Fruit fly (Drosophila melanogaster): ENCODE data around the gene eyg.
A peak's percentile ranks its signal among the peaks of the same experiment; 100 is the strongest.

eyg gene

DNA sequence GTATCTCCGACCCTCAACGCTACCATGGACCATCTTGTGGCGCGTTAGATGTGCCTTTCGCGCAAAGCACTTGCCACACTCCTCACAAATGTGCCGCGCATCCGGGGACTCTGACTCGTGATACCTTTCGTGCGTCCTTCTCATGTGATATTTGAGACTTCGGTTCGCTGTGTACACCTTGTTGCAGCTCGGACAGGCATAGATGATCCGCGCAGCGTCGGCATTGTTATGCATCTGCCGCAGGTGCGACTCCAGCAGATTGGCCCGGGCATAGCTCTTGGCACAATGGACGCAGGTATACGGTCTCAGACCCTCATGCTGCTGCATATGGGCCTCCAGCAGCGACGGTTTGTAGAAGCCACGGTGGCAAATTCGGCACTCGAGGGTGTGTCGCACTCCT is 38.2 kb upstream of the eyg start (continued):
- TF ChIP-seq Hr51 (GFP tag; optimal IDR thresholded peaks at IDR 0.05) (no peak), lmd (GFP tag; IDR thresholded peaks at IDR 0.05) (0 out of 2 replicates have a peak, but pooled peaks have one; percentile 14), CG8281 (tag; optimal IDR thresholded peaks at IDR 0.05) (no peak), zen2 (GFP tag; IDR thresholded peaks at IDR 0.05; ENCODE audit: partially characterized antibody) (no peak), ac (GFP tag; optimal IDR thresholded peaks at IDR 0.05) (peak; percentile 82), amos (GFP tag; IDR thresholded peaks at IDR 0.05; ENCODE audit: partially characterized antibody) (no peak), en (GFP tag; optimal IDR thresholded peaks at IDR 0.05) (no peak), HLH4C (GFP tag; IDR thresholded peaks at IDR 0.05; ENCODE audit: partially characterized antibody) (0 out of 3 replicates have a peak, but pooled peaks have one; percentile 23), CG18599 (GFP tag; optimal IDR thresholded peaks at IDR 0.05) (no peak)

DNA sequence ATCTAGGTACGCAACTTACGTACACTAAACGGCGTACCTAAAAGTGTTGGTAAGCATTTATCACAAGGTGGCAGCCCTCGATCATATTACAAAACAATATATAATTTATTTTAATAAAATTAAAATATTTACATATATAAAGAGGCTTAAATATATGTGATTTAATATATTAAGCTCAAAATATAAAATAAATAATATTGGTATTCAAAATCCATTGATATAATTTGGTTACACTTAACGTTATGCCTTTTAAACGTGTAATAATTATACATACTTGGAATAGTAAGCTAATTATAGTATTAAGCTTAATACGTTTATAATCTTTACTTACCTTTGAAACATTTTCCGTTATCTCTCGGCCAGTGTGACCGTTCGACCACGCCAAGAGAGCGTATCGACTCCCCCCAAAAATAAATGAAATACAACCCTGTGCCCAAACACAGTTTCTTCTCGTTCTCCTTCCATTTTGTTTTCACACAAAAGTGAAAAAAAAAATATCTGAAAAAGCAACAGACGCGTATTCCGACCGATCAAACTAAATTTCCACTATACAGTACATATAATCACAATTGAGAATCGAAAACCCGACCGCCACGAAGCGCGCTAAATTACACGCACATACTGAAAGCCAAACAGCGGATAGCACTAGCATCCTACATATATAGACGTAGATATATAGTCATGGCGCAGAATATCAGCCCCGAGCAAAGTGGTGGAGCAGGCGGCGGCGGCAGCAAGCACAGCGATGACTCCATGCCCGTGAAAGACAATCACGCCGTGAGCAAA is 36.2 kb upstream of the eyg start, which contains the start of the genes CG10646 and vih:
TSS of gene CG10646 (minus strand) at position 30 of the 786 bp plus-strand sequence.
TSS of gene vih (plus strand) at position 428 of the 786 bp plus-strand sequence.
- peak; percentile 57 for TF ChIP-seq Fer1 (GFP tag; optimal IDR thresholded peaks at IDR 0.05)
- 0 out of 3 replicates have a peak, but pooled peaks have one; percentile 25 for TF ChIP-seq CG34224 (GFP tag; IDR thresholded peaks at IDR 0.05; ENCODE audit: partially characterized antibody)
- TF ChIP-seq dati (GFP tag; IDR thresholded peaks at IDR 0.05), result no peak
- no peak for TF ChIP-seq Atf-2 (GFP tag; optimal IDR thresholded peaks at IDR 0.05)
- TF ChIP-seq Kr (GFP tag; optimal IDR thresholded peaks at IDR 0.05), result no peak
- no peak for TF ChIP-seq CG11504 (tag; optimal IDR thresholded peaks at IDR 0.05)
- no peak for TF ChIP-seq Hey (tag; optimal IDR thresholded peaks at IDR 0.05)
- TF ChIP-seq Oli (tag; optimal IDR thresholded peaks at IDR 0.05), result peak; percentile 20
- no peak for TF ChIP-seq CG2875 (GFP tag; optimal IDR thresholded peaks at IDR 0.05)
- no peak for TF ChIP-seq gt (GFP tag; IDR thresholded peaks at IDR 0.05)
- peak; percentile 7 for TF ChIP-seq Spps (tag; optimal IDR thresholded peaks at IDR 0.05)
- TF ChIP-seq CG8281 (tag; optimal IDR thresholded peaks at IDR 0.05), result no peak
- TF ChIP-seq peb (GFP tag; IDR thresholded peaks at IDR 0.05), result no peak
- peak; percentile 26 for TF ChIP-seq CG8388 (GFP tag; optimal IDR thresholded peaks at IDR 0.05)
- TF ChIP-seq crol (GFP tag; IDR thresholded peaks at IDR 0.05), result no peak
- no peak for TF ChIP-seq CG14860 (GFP tag; IDR thresholded peaks at IDR 0.05; ENCODE audit: partially characterized antibody)
- TF ChIP-seq CG9797 (GFP tag; optimal IDR thresholded peaks at IDR 0.05), result peak; percentile 81
- TF ChIP-seq aop (GFP tag; IDR thresholded peaks at IDR 0.05), result no peak
- TF ChIP-seq ham (GFP tag; IDR thresholded peaks at IDR 0.05), result no peak
- TF ChIP-seq grau (tag; optimal IDR thresholded peaks at IDR 0.05), result peak; percentile 59
- no peak for TF ChIP-seq HmgD (GFP tag; optimal IDR thresholded peaks at IDR 0.05)
- no peak for TF ChIP-seq Gsc (GFP tag; IDR thresholded peaks at IDR 0.05)
- no peak; the same call in 1 of the 2 replicates for TF ChIP-seq hbn (GFP tag; IDR thresholded peaks at IDR 0.05; ENCODE audit: partially characterized antibody)
- TF ChIP-seq Ptx1 (GFP tag; IDR thresholded peaks at IDR 0.05), result peak; percentile 39; the same call in 1 of the 2 replicates
- TF ChIP-seq z (GFP tag; IDR thresholded peaks at IDR 0.05), result no peak
- peak; percentile 59 for TF ChIP-seq ind (GFP tag; optimal IDR thresholded peaks at IDR 0.05)
- TF ChIP-seq Nf-YA (GFP tag; IDR thresholded peaks at IDR 0.05), result no peak
- no peak for TF ChIP-seq tx (GFP tag; optimal IDR thresholded peaks at IDR 0.05)
- TF ChIP-seq Fer3 (tag; optimal IDR thresholded peaks at IDR 0.05), result peak; percentile 27
- TF ChIP-seq lola (GFP tag; optimal IDR thresholded peaks at IDR 0.05), result peak in 1 of 3 experiments; percentile 37
- TF ChIP-seq CG9609 (GFP tag; optimal IDR thresholded peaks at IDR 0.05), result no peak
- peak; percentile 61 for TF ChIP-seq CG9437 (GFP tag; optimal IDR thresholded peaks at IDR 0.05)
- TF ChIP-seq btn (GFP tag; optimal IDR thresholded peaks at IDR 0.05), result no peak
- no peak for TF ChIP-seq CG12219 (GFP tag; optimal IDR thresholded peaks at IDR 0.05)
- TF ChIP-seq D (optimal IDR thresholded peaks at IDR 0.05), result no peak
- peak; percentile 37 for TF ChIP-seq D (GFP tag; optimal IDR thresholded peaks at IDR 0.05)
- no peak; the same call in 2 of the 3 replicates for TF ChIP-seq Doc3 (GFP tag; IDR thresholded peaks at IDR 0.05; ENCODE audit: partially characterized antibody)
- TF ChIP-seq CG10979 (tag; optimal IDR thresholded peaks at IDR 0.05), result peak; percentile 41
- no peak for TF ChIP-seq ato (GFP tag; IDR thresholded peaks at IDR 0.05; ENCODE audit: partially characterized antibody)
